Worm (Caenorhabditis elegans) whole organism, late embryonic: ENCODE measurements around the gene cdk-1.

Experiments
- fkh-10 ChIP-seq: fragments of 150-350 bp; optimal IDR thresholded peaks from 2 replicates; lab custom pipeline; 2014; ENCODE audit warnings: missing biosample characterization, missing genetic modification reagents, missing genetic modification characterization
- pax-1 ChIP-seq: fragments of 150-350 bp; optimal IDR thresholded peaks from 2 replicates; lab custom pipeline; 2014; ENCODE audit warnings: missing biosample characterization, missing genetic modification characterization
- unc-55 ChIP-seq: sonication (generic microtip); optimal IDR thresholded peaks from 2 replicates; lab custom pipeline; 2017; ENCODE audit warnings: missing biosample characterization, missing genetic modification reagents, missing genetic modification characterization

ce11 chrIII:9782011-9782436, 34.8 kb downstream of the cdk-1 start, which contains the start of gene vha-2:
- TF ChIP-seq pax-1 (tag; lab: Kevin White, UChicago) (no peak), unc-55 (GFP tag; lab: Kevin White, UChicago) (no peak), fkh-10 (GFP tag; lab: Kevin White, UChicago) (no peak)
